Fruit fly (Drosophila melanogaster): ENCODE measurements around the gene His3.3B.

The His3.3B gene

DNA sequence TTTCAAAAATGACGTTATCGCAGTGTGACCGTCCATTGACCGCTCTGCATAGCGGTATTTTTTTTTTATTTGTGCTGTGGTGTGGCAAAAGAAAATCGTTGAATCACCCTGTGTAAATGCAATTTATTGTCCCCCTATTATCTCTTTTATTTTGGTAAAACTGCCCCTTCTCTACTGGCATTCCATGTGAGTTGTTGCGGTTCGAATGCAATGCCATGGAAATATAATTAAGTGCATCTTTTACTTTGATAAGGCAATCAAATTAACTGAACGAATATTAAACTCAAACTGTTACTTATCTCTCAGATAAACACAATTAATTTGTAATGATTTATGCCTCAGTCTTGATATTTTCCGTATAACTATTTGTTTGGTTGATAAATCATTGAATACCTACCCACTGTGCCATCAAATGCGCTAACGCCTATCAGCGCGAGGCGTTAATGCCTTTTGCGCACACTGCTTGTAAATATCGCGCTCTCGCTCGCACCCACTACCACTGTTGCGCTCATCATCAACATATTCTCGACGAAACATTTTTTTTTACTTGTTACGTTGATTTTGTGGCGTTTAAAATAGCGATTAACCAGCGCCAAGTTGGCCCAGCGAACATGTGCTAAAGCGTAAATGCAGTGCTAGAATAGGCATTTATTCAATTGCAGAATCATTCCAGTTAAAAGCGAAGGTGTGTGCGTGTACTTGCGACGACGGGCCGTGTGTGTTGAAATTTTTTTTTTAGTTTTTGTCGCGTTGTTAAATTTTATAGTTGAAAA lies 47.2 kb downstream of the His3.3B start (continued):
- peak; percentile 16 for TF ChIP-seq CG8319 (GFP tag; optimal IDR thresholded peaks at IDR 0.05)
- no peak for TF ChIP-seq svp (GFP tag)
- TF ChIP-seq Sox14 (GFP tag; optimal IDR thresholded peaks at IDR 0.05), result peak; percentile 65
- TF ChIP-seq CG32006 (GFP tag; optimal IDR thresholded peaks at IDR 0.05), result peak; percentile 66
- peak; percentile 36; the same call in 1 of the 2 replicates for TF ChIP-seq CG15336 (GFP tag; IDR thresholded peaks at IDR 0.05)
- TF ChIP-seq CG10631 (GFP tag; optimal IDR thresholded peaks at IDR 0.05), result peak; percentile 57
- no peak for TF ChIP-seq Hr38 (GFP tag; optimal IDR thresholded peaks at IDR 0.05)
- TF ChIP-seq CG31627 (GFP tag; optimal IDR thresholded peaks at IDR 0.05), result peak; percentile 66
- TF ChIP-seq Eip75B (GFP tag; optimal IDR thresholded peaks at IDR 0.05), result peak; percentile 58
- peak; percentile 23 for TF ChIP-seq Ets96B (tag; optimal IDR thresholded peaks at IDR 0.05)
- TF ChIP-seq Hr39 (GFP tag; optimal IDR thresholded peaks at IDR 0.05), result peak; percentile 71
- no peak for TF ChIP-seq CG7368 (GFP tag; optimal IDR thresholded peaks at IDR 0.05)
- no peak for TF ChIP-seq CG11294 (GFP tag; IDR thresholded peaks at IDR 0.05)
- peak; percentile 55 for TF ChIP-seq lz (GFP tag; optimal IDR thresholded peaks at IDR 0.05)
- TF ChIP-seq achi (GFP tag; optimal IDR thresholded peaks at IDR 0.05), result peak; percentile 67
- peak; percentile 47 for TF ChIP-seq acj6 (GFP tag; optimal IDR thresholded peaks at IDR 0.05)
- peak; percentile 21 for TF ChIP-seq CG34406 (GFP tag; optimal IDR thresholded peaks at IDR 0.05)
- TF ChIP-seq dsx (GFP tag; optimal IDR thresholded peaks at IDR 0.05; ENCODE audit: poor library complexity, severe bottlenecking), result no peak
- TF ChIP-seq CG11902 (GFP tag; optimal IDR thresholded peaks at IDR 0.05), result peak; percentile 37
- TF ChIP-seq vri (GFP tag; optimal IDR thresholded peaks at IDR 0.05), result no peak
- TF ChIP-seq OdsH (GFP tag; optimal IDR thresholded peaks at IDR 0.05), result no peak
- TF ChIP-seq CG8119 (GFP tag; IDR thresholded peaks at IDR 0.05), result peak; percentile 48; the same call in 2 of the 3 replicates
- peak; percentile 75 for TF ChIP-seq fkh (GFP tag; optimal IDR thresholded peaks at IDR 0.05)
- no peak for TF ChIP-seq CG3919 (GFP tag; optimal IDR thresholded peaks at IDR 0.05)
- TF ChIP-seq CG6792 (GFP tag; optimal IDR thresholded peaks at IDR 0.05), result peak; percentile 42
- peak; percentile 61 for TF ChIP-seq cyc (GFP tag; optimal IDR thresholded peaks at IDR 0.05)

DNA sequence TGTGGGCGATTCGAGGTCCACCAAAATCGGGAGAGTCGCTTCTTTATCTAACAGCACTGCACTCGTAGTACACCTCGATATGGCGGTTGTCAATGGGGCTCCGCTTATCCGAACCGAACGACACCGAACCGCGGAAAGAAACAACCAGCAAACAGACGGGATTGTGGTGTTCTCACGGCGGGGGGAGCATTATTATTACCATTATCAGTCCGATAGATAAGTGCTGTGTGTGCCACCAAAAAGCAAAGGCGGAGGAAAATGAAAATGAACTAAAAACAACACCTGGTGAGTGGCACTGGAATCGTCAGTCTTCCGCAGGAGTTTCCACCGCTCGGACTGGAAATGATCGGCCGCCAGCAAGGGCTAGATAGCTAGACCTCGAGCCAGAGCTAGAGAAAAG lies 48.1 kb downstream of the His3.3B start, which contains the start of gene AP-1gamma:
TSS of gene AP-1gamma (plus strand) at position 305 of the 400 bp plus-strand sequence.
- TF ChIP-seq vri (GFP tag; optimal IDR thresholded peaks at IDR 0.05), result peak; percentile 22
- TF ChIP-seq CG8632 (GFP tag; optimal IDR thresholded peaks at IDR 0.05), result no peak

DNA sequence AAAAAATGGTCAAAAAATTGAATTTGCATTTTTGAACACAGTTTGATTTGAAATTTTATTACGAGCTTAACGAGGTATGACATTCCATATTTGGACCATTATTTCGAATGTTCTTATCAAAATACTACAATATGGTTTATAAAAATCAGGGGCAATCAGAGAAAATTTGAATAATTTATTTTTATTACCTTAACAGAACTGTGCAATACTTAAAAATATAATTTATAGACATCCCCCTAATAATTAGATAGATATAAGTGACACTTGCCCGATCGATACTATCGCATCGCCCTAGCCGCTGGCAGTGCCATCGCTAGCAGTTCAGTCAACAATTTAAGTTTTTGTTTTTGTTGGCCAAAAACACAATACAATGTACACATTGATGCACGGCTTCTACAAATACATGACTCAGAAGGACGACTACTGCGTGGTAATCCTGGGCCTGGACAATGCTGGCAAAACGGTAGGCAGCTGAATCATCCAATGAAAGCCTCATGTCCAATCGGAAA lies 49.6 kb downstream of the His3.3B start, which contains the start of gene Arfrp1:
TSS of gene Arfrp1 (plus strand) at position 295 of the 509 bp plus-strand sequence.
- TF ChIP-seq CG10669 (GFP tag; optimal IDR thresholded peaks at IDR 0.05) (no peak), CG1621 (tag; optimal IDR thresholded peaks at IDR 0.05) (no peak), CG34406 (GFP tag; optimal IDR thresholded peaks at IDR 0.05) (no peak), Hr39 (GFP tag; optimal IDR thresholded peaks at IDR 0.05) (no peak), CG9139 (GFP tag; optimal IDR thresholded peaks at IDR 0.05) (no peak), Sox15 (GFP tag; optimal IDR thresholded peaks at IDR 0.05) (peak; percentile 8), Ets21C (GFP tag; optimal IDR thresholded peaks at IDR 0.05) (no peak), Gug (GFP tag; IDR thresholded peaks at IDR 0.05) (no peak), svp (GFP tag) (peak; percentile 56), CG16779 (tag; optimal IDR thresholded peaks at IDR 0.05) (no peak), CG10631 (GFP tag; optimal IDR thresholded peaks at IDR 0.05) (no peak), esn (GFP tag; optimal IDR thresholded peaks at IDR 0.05) (peak; percentile 49), Eip78C (GFP tag) (peak; percentile 70), Eip75B (GFP tag; optimal IDR thresholded peaks at IDR 0.05) (no peak), fd59A (GFP tag; optimal IDR thresholded peaks at IDR 0.05) (no peak), topi (GFP tag; optimal IDR thresholded peaks at IDR 0.05) (peak; percentile 6), dsx (GFP tag; optimal IDR thresholded peaks at IDR 0.05; ENCODE audit: poor library complexity, severe bottlenecking) (peak; percentile 60), Hr4 (GFP tag; optimal IDR thresholded peaks at IDR 0.05) (no peak), CG8632 (GFP tag; optimal IDR thresholded peaks at IDR 0.05) (no peak), CG6854 (GFP tag; optimal IDR thresholded peaks at IDR 0.05) (no peak), Sox102F (GFP tag; optimal IDR thresholded peaks at IDR 0.05) (no peak), OdsH (GFP tag; optimal IDR thresholded peaks at IDR 0.05) (no peak), achi (GFP tag; optimal IDR thresholded peaks at IDR 0.05) (peak; percentile 78), CG11762 (GFP tag; optimal IDR thresholded peaks at IDR 0.05; ENCODE audit: insufficient read depth) (no peak), fd85E (GFP tag; optimal IDR thresholded peaks at IDR 0.05) (no peak), Hr38 (GFP tag; optimal IDR thresholded peaks at IDR 0.05) (no peak), Ets96B (tag; optimal IDR thresholded peaks at IDR 0.05) (no peak), pdm3 (GFP tag; optimal IDR thresholded peaks at IDR 0.05) (no peak), CG11902 (GFP tag; optimal IDR thresholded peaks at IDR 0.05) (no peak), Blimp-1 (GFP tag; optimal IDR thresholded peaks at IDR 0.05) (no peak), net (GFP tag; optimal IDR thresholded peaks at IDR 0.05) (no peak)
